Fruit fly (Drosophila melanogaster) whole organism, embryonic: Measurements from ENCODE around the gene CG6142.

Experiments
- Atf6 ChIP-seq: fragments of 200-800 bp; sonication (Bioruptor generic); IDR thresholded peaks from 2 replicates; pipeline ENCODE4 v1.3.6; 2022; ENCODE audit warnings: missing biosample characterization, missing genetic modification characterization
- Awh ChIP-seq: fragments of 200-800 bp; sonication (Bioruptor generic); IDR thresholded peaks from 2 replicates; pipeline ENCODE4, ENCODE4 v1.3.6; 2022; ENCODE audit warnings: missing biosample characterization, missing genetic modification characterization
- CG10321 ChIP-seq: fragments of 200-800 bp; sonication (Bioruptor generic); IDR thresholded peaks from 2 replicates; pipeline ENCODE4 v1.3.6; 2022; ENCODE audit warnings: missing biosample characterization, missing genetic modification characterization
- CG10462 ChIP-seq: fragments of 200-800 bp; sonication (Bioruptor generic); optimal IDR thresholded peaks from 2 replicates; lab custom pipeline; 2016; ENCODE audit warnings: missing biosample characterization, missing genetic modification characterization
- CG11085 ChIP-seq: fragments of 200-800 bp; sonication (Bioruptor generic); IDR thresholded peaks from 2 replicates; pipeline ENCODE4 v1.3.6; 2022; ENCODE audit warnings: missing biosample characterization, missing genetic modification characterization
- CG11093 ChIP-seq: fragments of 200-800 bp; sonication (Bioruptor generic); IDR thresholded peaks from 3 replicates; pipeline ENCODE4 v1.3.6; 2022; ENCODE audit warnings: missing biosample characterization, missing genetic modification characterization
- CG11456 ChIP-seq: fragments of 200-800 bp; sonication (Bioruptor generic); IDR thresholded peaks from 3 replicates; pipeline ENCODE4 v1.3.6; 2022; ENCODE audit warnings: missing biosample characterization, missing genetic modification characterization
- CG12071 ChIP-seq: fragments of 200-800 bp; sonication (Bioruptor generic); optimal IDR thresholded peaks from 3 replicates; lab custom pipeline; 2018; ENCODE audit warnings: missing biosample characterization, mild to moderate bottlenecking, missing genetic modification characterization
- CG12155 ChIP-seq: fragments of 200-800 bp; sonication (Bioruptor generic); optimal IDR thresholded peaks from 3 replicates; lab custom pipeline; 2016; ENCODE audit warnings: missing biosample characterization, missing genetic modification characterization
- CG13894 ChIP-seq: fragments of 200-800 bp; sonication (Bioruptor generic); optimal IDR thresholded peaks from 3 replicates; lab custom pipeline; 2018; ENCODE audit warnings: missing biosample characterization, mild to moderate bottlenecking, missing genetic modification characterization, moderate library complexity
- CG15073 ChIP-seq: fragments of 200-800 bp; sonication (Bioruptor generic); optimal IDR thresholded peaks from 2 replicates; lab custom pipeline; 2016; ENCODE audit warnings: missing biosample characterization, missing genetic modification characterization
- CG15269 ChIP-seq: fragments of 200-800 bp; sonication (Bioruptor generic); optimal IDR thresholded peaks from 2 replicates; lab custom pipeline; 2018; ENCODE audit warnings: missing biosample characterization, mild to moderate bottlenecking, missing genetic modification characterization, moderate library complexity
- CG15479 ChIP-seq: fragments of 200-800 bp; sonication (Bioruptor generic); optimal IDR thresholded peaks from 3 replicates; lab custom pipeline; 2019; ENCODE audit warnings: missing biosample characterization, mild to moderate bottlenecking, missing genetic modification characterization, moderate library complexity
- CG17361 ChIP-seq: fragments of 200-800 bp; sonication (Bioruptor generic); IDR thresholded peaks from 3 replicates; pipeline ENCODE4 v1.3.6; 2022; ENCODE audit warnings: missing biosample characterization, missing genetic modification characterization
- CG2129 ChIP-seq: fragments of 200-800 bp; sonication (Bioruptor generic); IDR thresholded peaks from 2 replicates; pipeline ENCODE4 v1.3.6; 2022; ENCODE audit warnings: missing biosample characterization, missing genetic modification characterization; ENCODE audit not compliant: partially characterized antibody
- CG34224 ChIP-seq: fragments of 200-800 bp; sonication (Bioruptor generic); IDR thresholded peaks from 3 replicates; pipeline ENCODE4 v1.3.6; 2022; ENCODE audit warnings: missing biosample characterization, missing genetic modification characterization; ENCODE audit not compliant: partially characterized antibody
- CG4360 ChIP-seq: fragments of 200-800 bp; sonication (Bioruptor generic); IDR thresholded peaks from 2 replicates; pipeline ENCODE4 v1.3.6; 2022; ENCODE audit warnings: missing biosample characterization, missing genetic modification characterization
- CG7357 ChIP-seq: fragments of 200-800 bp; sonication (Bioruptor generic); IDR thresholded peaks from 3 replicates; pipeline ENCODE4 v1.3.6; 2022; ENCODE audit warnings: missing biosample characterization, missing genetic modification characterization
- CG9727 ChIP-seq: fragments of 200-800 bp; sonication (Bioruptor generic); optimal IDR thresholded peaks from 3 replicates; lab custom pipeline; 2017; ENCODE audit warnings: missing biosample characterization, mild to moderate bottlenecking, missing genetic modification characterization
- D ChIP-seq, 2 experiments: fragments of 200-800 bp in 1 of 2; fragments of >200 bp in 1 of 2; sonication (Bioruptor generic) in 1 of 2; optimal IDR thresholded peaks; 2 replicates in 1 of 2; 3 replicates in 1 of 2; lab custom pipeline; 2017; ENCODE audit warnings: mild to moderate bottlenecking in 1 of 2, missing biosample characterization in 1 of 2, missing genetic modification characterization in 1 of 2, missing genetic modification reagents in 1 of 2
- NC2β ChIP-seq: fragments of 200-800 bp; sonication (Bioruptor generic); optimal IDR thresholded peaks from 2 replicates; lab custom pipeline; 2016; ENCODE audit warnings: missing biosample characterization, missing genetic modification characterization
- Ptx1 ChIP-seq: fragments of 200-800 bp; sonication (Bioruptor generic); IDR thresholded peaks from 2 replicates; pipeline ENCODE4 v1.3.6; 2022; ENCODE audit warnings: missing biosample characterization, missing genetic modification characterization
- Rx ChIP-seq: fragments of 200-800 bp; sonication (Bioruptor generic); IDR thresholded peaks from 2 replicates; pipeline ENCODE4 v1.3.6; 2022; ENCODE audit warnings: missing biosample characterization, missing genetic modification characterization
- Sin3A ChIP-seq: fragments of >200 bp; optimal IDR thresholded peaks from 2 replicates; lab custom pipeline; 2018
- Six4 ChIP-seq: fragments of 200-800 bp; sonication (Bioruptor generic); optimal IDR thresholded peaks from 2 replicates; lab custom pipeline; 2016; ENCODE audit warnings: missing biosample characterization, missing genetic modification characterization
- Sox100B ChIP-seq: fragments of 200-800 bp; sonication (Bioruptor generic); optimal IDR thresholded peaks from 3 replicates; lab custom pipeline; 2018; ENCODE audit warnings: missing biosample characterization, mild to moderate bottlenecking, missing genetic modification characterization
- Vsx1 ChIP-seq: fragments of 200-800 bp; sonication (Bioruptor generic); optimal IDR thresholded peaks from 2 replicates; lab custom pipeline; 2017; ENCODE audit warnings: missing biosample characterization, mild to moderate bottlenecking, missing genetic modification characterization, missing genetic modification reagents
- abd-A ChIP-seq: fragments of 200-800 bp; sonication (Bioruptor generic); optimal IDR thresholded peaks from 3 replicates; lab custom pipeline; 2019; ENCODE audit warnings: missing biosample characterization, mild to moderate bottlenecking, missing genetic modification characterization, moderate library complexity
- amos ChIP-seq: fragments of 200-800 bp; sonication (Bioruptor generic); IDR thresholded peaks from 2 replicates; pipeline ENCODE4 v1.3.6; 2022; ENCODE audit warnings: missing biosample characterization, missing genetic modification characterization; ENCODE audit not compliant: partially characterized antibody
- btn ChIP-seq: fragments of 200-800 bp; sonication (Bioruptor generic); optimal IDR thresholded peaks from 2 replicates; lab custom pipeline; 2016; ENCODE audit warnings: missing biosample characterization, missing genetic modification characterization
- cad ChIP-seq: fragments of >200 bp; optimal IDR thresholded peaks from 2 replicates; lab custom pipeline; 2017; ENCODE audit warnings: missing biosample characterization, missing genetic modification characterization
- chinmo ChIP-seq: fragments of 200-800 bp; sonication (Bioruptor generic); IDR thresholded peaks from 4 replicates; pipeline ENCODE4 v1.3.6; 2022; ENCODE audit warnings: missing biosample characterization, missing genetic modification characterization; ENCODE audit not compliant: partially characterized antibody
- da ChIP-seq: fragments of 200-800 bp; sonication (Bioruptor generic); optimal IDR thresholded peaks from 2 replicates; lab custom pipeline; 2016; ENCODE audit warnings: missing biosample characterization, missing genetic modification characterization
- dan ChIP-seq: fragments of 200-800 bp; sonication (Bioruptor generic); IDR thresholded peaks from 2 replicates; pipeline ENCODE4 v1.3.6; 2022; ENCODE audit warnings: missing biosample characterization, missing genetic modification characterization
- dm ChIP-seq: fragments of 200-800 bp; sonication (Bioruptor generic); optimal IDR thresholded peaks from 3 replicates; lab custom pipeline; 2016; ENCODE audit warnings: missing biosample characterization, missing genetic modification characterization
- dmrt99B ChIP-seq: fragments of 200-800 bp; sonication (Bioruptor generic); optimal IDR thresholded peaks from 2 replicates; lab custom pipeline; 2018; ENCODE audit warnings: missing biosample characterization, mild to moderate bottlenecking, missing genetic modification characterization, moderate library complexity
- eyg ChIP-seq: fragments of 200-800 bp; sonication (Bioruptor generic); optimal IDR thresholded peaks from 3 replicates; lab custom pipeline; 2016; ENCODE audit warnings: missing biosample characterization, missing genetic modification characterization
- fd96Cb ChIP-seq: fragments of 200-800 bp; sonication (Bioruptor generic); optimal IDR thresholded peaks from 2 replicates; lab custom pipeline; 2018; ENCODE audit warnings: missing biosample characterization, mild to moderate bottlenecking, missing genetic modification characterization, moderate library complexity
- gro ChIP-seq: fragments of 200-800 bp; sonication (Bioruptor generic); optimal IDR thresholded peaks from 2 replicates; lab custom pipeline; 2016; ENCODE audit warnings: missing biosample characterization, missing genetic modification characterization
- inv ChIP-seq: fragments of 200-800 bp; sonication (Bioruptor generic); IDR thresholded peaks from 2 replicates; pipeline ENCODE4 v1.3.6; 2022; ENCODE audit warnings: missing biosample characterization, missing genetic modification characterization; ENCODE audit not compliant: partially characterized antibody
- lmd ChIP-seq: fragments of 200-800 bp; sonication (Bioruptor generic); IDR thresholded peaks from 2 replicates; pipeline ENCODE4 v1.3.6; 2022; ENCODE audit warnings: missing biosample characterization, missing genetic modification characterization
- mirr ChIP-seq: fragments of 200-800 bp; sonication (Bioruptor generic); optimal IDR thresholded peaks from 3 replicates; lab custom pipeline; 2018; ENCODE audit warnings: missing biosample characterization, mild to moderate bottlenecking, missing genetic modification characterization
- nom ChIP-seq: fragments of 200-800 bp; sonication (Bioruptor generic); optimal IDR thresholded peaks from 2 replicates; lab custom pipeline; 2017; ENCODE audit warnings: missing biosample characterization, missing genetic modification characterization, mild to moderate bottlenecking, moderate library complexity, missing genetic modification reagents
- prd ChIP-seq, 3 experiments: fragments of >200 bp in 2 of 3; fragments of 200-800 bp in 1 of 3; sonication (Bioruptor generic) in 1 of 3; optimal IDR thresholded peaks in 2 of 3; IDR thresholded peaks in 1 of 3; 2 replicates in 2 of 3; 3 replicates in 1 of 3; pipeline versions ENCODE4 v1.3.6 to Lab custom; 2017 to 2022; ENCODE audit warnings: missing biosample characterization in 1 of 3, missing genetic modification characterization in 1 of 3
- scrt ChIP-seq: fragments of 200-800 bp; sonication (Bioruptor generic); optimal IDR thresholded peaks from 2 replicates; lab custom pipeline; 2018; ENCODE audit warnings: missing biosample characterization, mild to moderate bottlenecking, missing genetic modification characterization, moderate library complexity
- sd ChIP-seq: fragments of 200-800 bp; sonication (Bioruptor generic); optimal IDR thresholded peaks from 3 replicates; lab custom pipeline; 2018; ENCODE audit warnings: missing biosample characterization, mild to moderate bottlenecking, missing genetic modification characterization, moderate library complexity
- sim ChIP-seq: fragments of 200-800 bp; sonication (Bioruptor generic); IDR thresholded peaks from 2 replicates; pipeline ENCODE4 v1.3.6; 2022; ENCODE audit warnings: missing biosample characterization, missing genetic modification characterization
- ttk ChIP-seq: fragments of 200-800 bp; sonication (Bioruptor generic); IDR thresholded peaks from 2 replicates; pipeline ENCODE4 v2.1.2; 2022; ENCODE audit warnings: missing biosample characterization, missing genetic modification characterization
- vvl ChIP-seq: fragments of 200-800 bp; sonication (Bioruptor generic); IDR thresholded peaks from 2 replicates; pipeline ENCODE4 v1.3.6; 2022; ENCODE audit warnings: missing biosample characterization, missing genetic modification characterization
- zf30C ChIP-seq: fragments of 200-800 bp; sonication (Bioruptor generic); optimal IDR thresholded peaks from 3 replicates; lab custom pipeline; 2018; ENCODE audit warnings: missing biosample characterization, mild to moderate bottlenecking, missing genetic modification characterization

Gene CG6142

dm6 chr3R:26117465-26118081 is 15.4 kb upstream of the CG6142 start (continued):
- TF ChIP-seq inv (no peak), Six4 (peak; percentile 28), Sox100B (peak; percentile 29), amos (GFP tag; lab: Robert Waterston, UW) (no peak), CG9727 (GFP tag; lab: Kevin White, UChicago) (peak; percentile 59), nom (GFP tag; lab: Kevin White, UChicago) (peak; percentile 43), eyg (no peak), lmd (GFP tag; lab: Robert Waterston, UW) (peak; percentile 66), fd96Cb (peak; percentile 45), sim (no peak), scrt (GFP tag; lab: Kevin White, UChicago) (peak; percentile 14), cad (GFP tag; lab: Kevin White, UChicago) (no peak), CG15073 (GFP tag; lab: Kevin White, UChicago) (no peak), CG4360 (no peak), D (optimal IDR thresholded peaks at IDR 0.05; lab: Kevin White, UChicago) (no peak), D (GFP tag; optimal IDR thresholded peaks at IDR 0.05; lab: Kevin White, UChicago) (no peak), CG2129 (GFP tag; lab: Robert Waterston, UW) (no peak), Sin3A (lab: Kevin White, UChicago) (no peak), CG11093 (GFP tag; lab: Robert Waterston, UW) (no peak), Atf6 (GFP tag; lab: Robert Waterston, UW) (peak; percentile 48; the same call in 1 of the 2 replicates), CG10321 (GFP tag; lab: Robert Waterston, UW) (peak; percentile 88), mirr (GFP tag; lab: Kevin White, UChicago) (peak; percentile 67), CG10462 (GFP tag; lab: Kevin White, UChicago) (no peak), CG11085 (no peak), CG15479 (GFP tag; lab: Kevin White, UChicago) (no peak), zf30C (GFP tag; lab: Kevin White, UChicago) (peak; percentile 43), btn (GFP tag; lab: Kevin White, UChicago) (no peak), Ptx1 (peak; percentile 57), CG17361 (GFP tag; lab: Robert Waterston, UW) (peak; percentile 74), dan (GFP tag; lab: Robert Waterston, UW) (no peak), dm (GFP tag; lab: Kevin White, UChicago) (no peak), Rx (GFP tag; lab: Robert Waterston, UW) (no peak), CG11456 (GFP tag; lab: Robert Waterston, UW) (no peak; the same call in 2 of the 3 replicates), dmrt99B (tag; lab: Kevin White, UChicago) (peak; percentile 68)

dm6 chr3R:26119993-26120392 is 13.0 kb upstream of the CG6142 start:
- 0 out of 2 replicates have a peak, but pooled peaks have one; percentile 9 for TF ChIP-seq vvl (GFP tag; lab: Robert Waterston, UW)
- peak; percentile 54; the same call in 1 of the 2 replicates for TF ChIP-seq Awh (GFP tag; lab: Robert Waterston, UW)
- TF ChIP-seq prd (optimal IDR thresholded peaks at IDR 0.05; lab: Kevin White, UChicago) = no peak
- TF ChIP-seq prd (GFP tag; IDR thresholded peaks at IDR 0.05; lab: Robert Waterston, UW) = no peak
- 0 out of 4 replicates have a peak, but pooled peaks have one; percentile 57 for TF ChIP-seq chinmo (GFP tag; lab: Robert Waterston, UW)
- TF ChIP-seq CG7357 = no peak
- TF ChIP-seq CG34224 (GFP tag; lab: Robert Waterston, UW) = no peak
- no peak for TF ChIP-seq CG12071
- TF ChIP-seq da (GFP tag; lab: Kevin White, UChicago) = no peak
- TF ChIP-seq ttk (GFP tag; lab: Robert Waterston, UW) = no peak
- no peak for TF ChIP-seq NC2β
- TF ChIP-seq sd (tag; lab: Kevin White, UChicago) = peak; percentile 83
- no peak for TF ChIP-seq mirr (GFP tag; lab: Kevin White, UChicago)
- TF ChIP-seq abd-A = peak; percentile 85
- TF ChIP-seq CG15269 (tag; lab: Kevin White, UChicago) = peak; percentile 26
- TF ChIP-seq gro = peak; percentile 43
- TF ChIP-seq CG17361 (GFP tag; lab: Robert Waterston, UW) = no peak
- TF ChIP-seq Vsx1 = peak; percentile 38
- TF ChIP-seq CG12155 (GFP tag; lab: Kevin White, UChicago) = no peak
- TF ChIP-seq sim = no peak
- TF ChIP-seq CG13894 (tag; lab: Kevin White, UChicago) = peak; percentile 50
